Fruit fly (Drosophila melanogaster) whole organism, embryonic: Measurements from ENCODE around the gene CG34300.

Source experiments
- Bdp1 ChIP-seq: fragments of 200-800 bp; sonication (Bioruptor generic); optimal IDR thresholded peaks from 3 replicates; lab custom pipeline; 2016; ENCODE audit warnings: missing biosample characterization, missing genetic modification characterization
- CG10431 ChIP-seq: fragments of 200-800 bp; sonication (Bioruptor generic); optimal IDR thresholded peaks from 3 replicates; lab custom pipeline; 2018; ENCODE audit warnings: missing biosample characterization, mild to moderate bottlenecking, missing genetic modification characterization
- CG10959 ChIP-seq: fragments of 200-800 bp; sonication (Bioruptor generic); IDR thresholded peaks from 2 replicates; pipeline ENCODE4 v1.3.6; 2022; ENCODE audit warnings: missing biosample characterization, missing genetic modification characterization
- CG11696 ChIP-seq: fragments of 200-800 bp; sonication (Bioruptor generic); IDR thresholded peaks from 2 replicates; pipeline ENCODE4 v1.3.6; 2022; ENCODE audit warnings: missing biosample characterization, missing genetic modification characterization
- CG15011 ChIP-seq: fragments of 200-800 bp; sonication (Bioruptor generic); optimal IDR thresholded peaks from 3 replicates; lab custom pipeline; 2018; ENCODE audit warnings: missing biosample characterization, mild to moderate bottlenecking, missing genetic modification characterization
- CG15479 ChIP-seq: fragments of 200-800 bp; sonication (Bioruptor generic); optimal IDR thresholded peaks from 3 replicates; lab custom pipeline; 2019; ENCODE audit warnings: missing biosample characterization, mild to moderate bottlenecking, missing genetic modification characterization, moderate library complexity
- CG15514 ChIP-seq: fragments of 200-800 bp; sonication (Bioruptor generic); optimal IDR thresholded peaks from 3 replicates; lab custom pipeline; 2017; ENCODE audit warnings: missing biosample characterization, missing genetic modification characterization, mild to moderate bottlenecking, moderate library complexity, missing genetic modification reagents
- CG17186 ChIP-seq: fragments of 200-800 bp; sonication (Bioruptor generic); optimal IDR thresholded peaks from 3 replicates; lab custom pipeline; 2017; ENCODE audit warnings: missing biosample characterization, missing genetic modification reagents, missing genetic modification characterization
- CG31388 ChIP-seq: fragments of 200-800 bp; sonication (Bioruptor generic); optimal IDR thresholded peaks from 2 replicates; lab custom pipeline; 2016; ENCODE audit warnings: missing biosample characterization, missing genetic modification characterization
- CG32532 ChIP-seq: fragments of 200-800 bp; sonication (Bioruptor generic); IDR thresholded peaks from 2 replicates; pipeline ENCODE4 v1.3.6; 2022; ENCODE audit warnings: missing biosample characterization, missing genetic modification characterization
- CG3407 ChIP-seq: fragments of 200-800 bp; sonication (Bioruptor generic); optimal IDR thresholded peaks from 2 replicates; lab custom pipeline; 2018; ENCODE audit warnings: missing biosample characterization, mild to moderate bottlenecking, missing genetic modification characterization
- CG3847 ChIP-seq: fragments of 200-800 bp; sonication (Bioruptor generic); IDR thresholded peaks from 2 replicates; pipeline ENCODE4 v1.3.6; 2022; ENCODE audit warnings: missing biosample characterization, missing genetic modification characterization
- CG4707 ChIP-seq: fragments of 200-800 bp; sonication (Bioruptor generic); optimal IDR thresholded peaks from 2 replicates; lab custom pipeline; 2018; ENCODE audit warnings: missing biosample characterization, mild to moderate bottlenecking, missing genetic modification characterization, moderate library complexity
- CG5245 ChIP-seq: fragments of 200-800 bp; sonication (Bioruptor generic); optimal IDR thresholded peaks from 3 replicates; lab custom pipeline; 2016; ENCODE audit warnings: missing biosample characterization, missing genetic modification characterization
- CG6791 ChIP-seq: fragments of 200-800 bp; sonication (Bioruptor generic); IDR thresholded peaks from 3 replicates; pipeline ENCODE4 v1.3.6; 2022; ENCODE audit warnings: missing biosample characterization, missing genetic modification characterization; ENCODE audit not compliant: partially characterized antibody
- CG6854 ChIP-seq: fragments of 200-800 bp; sonication (Bioruptor generic); optimal IDR thresholded peaks from 3 replicates; lab custom pipeline; 2017; ENCODE audit warnings: missing biosample characterization, mild to moderate bottlenecking, missing genetic modification characterization
- CG7839 ChIP-seq: fragments of 200-800 bp; sonication (Bioruptor generic); optimal IDR thresholded peaks from 3 replicates; lab custom pipeline; 2018; ENCODE audit warnings: missing biosample characterization, mild to moderate bottlenecking, missing genetic modification characterization, moderate library complexity
- CG9727 ChIP-seq: fragments of 200-800 bp; sonication (Bioruptor generic); optimal IDR thresholded peaks from 3 replicates; lab custom pipeline; 2017; ENCODE audit warnings: missing biosample characterization, mild to moderate bottlenecking, missing genetic modification characterization
- CHES-1-like ChIP-seq: fragments of 200-800 bp; sonication (Bioruptor generic); optimal IDR thresholded peaks from 2 replicates; lab custom pipeline; 2016; ENCODE audit warnings: missing biosample characterization, missing genetic modification characterization
- CkIIα-i1 ChIP-seq: fragments of 200-800 bp; sonication (Bioruptor generic); IDR thresholded peaks from 2 replicates; pipeline ENCODE4 v1.3.6; 2022; ENCODE audit warnings: missing biosample characterization, missing genetic modification characterization
- CrebB ChIP-seq: fragments of 200-800 bp; sonication (Bioruptor generic); optimal IDR thresholded peaks from 3 replicates; lab custom pipeline; 2018; ENCODE audit warnings: missing biosample characterization, mild to moderate bottlenecking, missing genetic modification characterization
- Dp ChIP-seq: fragments of 200-800 bp; sonication (Bioruptor generic); optimal IDR thresholded peaks from 2 replicates; lab custom pipeline; 2018; ENCODE audit warnings: missing biosample characterization, mild to moderate bottlenecking, missing genetic modification characterization, moderate library complexity
- Dref ChIP-seq: fragments of 200-800 bp; sonication (Bioruptor generic); IDR thresholded peaks from 2 replicates; pipeline ENCODE4 v1.3.6; 2022; ENCODE audit warnings: missing biosample characterization, missing genetic modification characterization
- Drgx ChIP-seq: fragments of 200-800 bp; sonication (Bioruptor generic); IDR thresholded peaks from 2 replicates; pipeline ENCODE4 v1.3.6; 2022; ENCODE audit warnings: missing biosample characterization, missing genetic modification characterization
- ERR ChIP-seq: fragments of 200-800 bp; sonication (Bioruptor generic); optimal IDR thresholded peaks from 2 replicates; lab custom pipeline; 2016; ENCODE audit warnings: missing biosample characterization, missing genetic modification characterization
- Hmx ChIP-seq: fragments of 200-800 bp; sonication (Bioruptor generic); optimal IDR thresholded peaks from 2 replicates; lab custom pipeline; 2016; ENCODE audit warnings: missing biosample characterization, missing genetic modification characterization
- Hr51 ChIP-seq, 2 experiments: fragments of 200-800 bp; sonication (Bioruptor generic); optimal IDR thresholded peaks; 2 replicates in 1 of 2; 3 replicates in 1 of 2; lab custom pipeline; 2016 to 2018; ENCODE audit warnings: missing biosample characterization in 2 of 2, missing genetic modification characterization in 2 of 2, mild to moderate bottlenecking in 1 of 2, moderate library complexity in 1 of 2
- PHDP ChIP-seq: fragments of 200-800 bp; sonication (Bioruptor generic); optimal IDR thresholded peaks from 3 replicates; lab custom pipeline; 2018; ENCODE audit warnings: missing biosample characterization, mild to moderate bottlenecking, missing genetic modification characterization, moderate library complexity
- Ptx1 ChIP-seq: fragments of 200-800 bp; sonication (Bioruptor generic); IDR thresholded peaks from 2 replicates; pipeline ENCODE4 v1.3.6; 2022; ENCODE audit warnings: missing biosample characterization, missing genetic modification characterization
- Rfx ChIP-seq: fragments of 200-800 bp; sonication (Bioruptor generic); IDR thresholded peaks from 2 replicates; pipeline ENCODE4 v1.3.6; 2022; ENCODE audit warnings: missing biosample characterization, missing genetic modification characterization
- Rx ChIP-seq: fragments of 200-800 bp; sonication (Bioruptor generic); IDR thresholded peaks from 2 replicates; pipeline ENCODE4 v1.3.6; 2022; ENCODE audit warnings: missing biosample characterization, missing genetic modification characterization
- Xbp1 ChIP-seq: fragments of 200-800 bp; sonication (Bioruptor generic); optimal IDR thresholded peaks from 3 replicates; lab custom pipeline; 2016; ENCODE audit warnings: missing biosample characterization, mild to moderate bottlenecking, missing genetic modification characterization
- Xrp1 ChIP-seq: fragments of 200-800 bp; sonication (Bioruptor generic); IDR thresholded peaks from 2 replicates; pipeline ENCODE4 v1.3.6; 2022; ENCODE audit warnings: missing biosample characterization, missing genetic modification characterization
- cg ChIP-seq: fragments of 200-800 bp; sonication (Bioruptor generic); optimal IDR thresholded peaks from 3 replicates; lab custom pipeline; 2019; ENCODE audit warnings: missing biosample characterization, mild to moderate bottlenecking, missing genetic modification characterization, moderate library complexity
- crol ChIP-seq: fragments of 200-800 bp; sonication (Bioruptor generic); IDR thresholded peaks from 2 replicates; pipeline ENCODE4 v1.3.6; 2022; ENCODE audit warnings: missing biosample characterization, missing genetic modification characterization
- dmrt11E ChIP-seq: fragments of 200-800 bp; sonication (Bioruptor generic); optimal IDR thresholded peaks from 3 replicates; lab custom pipeline; 2018; ENCODE audit warnings: missing biosample characterization, mild to moderate bottlenecking, missing genetic modification characterization, moderate library complexity
- lab ChIP-seq: fragments of 200-800 bp; sonication (Bioruptor generic); optimal IDR thresholded peaks from 3 replicates; lab custom pipeline; 2017; ENCODE audit warnings: missing biosample characterization, missing genetic modification characterization, mild to moderate bottlenecking, moderate library complexity, missing genetic modification reagents
- lbe ChIP-seq: fragments of 200-800 bp; sonication (Bioruptor generic); optimal IDR thresholded peaks from 2 replicates; lab custom pipeline; 2016; ENCODE audit warnings: missing biosample characterization, mild to moderate bottlenecking, missing genetic modification characterization
- lov ChIP-seq, 2 experiments: fragments of 200-800 bp in 1 of 2; fragments of >200 bp in 1 of 2; sonication (Bioruptor generic) in 1 of 2; IDR thresholded peaks in 1 of 2; optimal IDR thresholded peaks in 1 of 2; 2 replicates in 1 of 2; 3 replicates in 1 of 2; pipeline versions ENCODE4 v1.3.6 to Lab custom; 2017 to 2022; ENCODE audit warnings: missing biosample characterization in 1 of 2, missing genetic modification characterization in 1 of 2
- nerfin-2 ChIP-seq: fragments of 200-800 bp; sonication (Bioruptor generic); IDR thresholded peaks from 2 replicates; pipeline ENCODE4 v1.3.6; 2022; ENCODE audit warnings: missing biosample characterization, missing genetic modification characterization; ENCODE audit not compliant: partially characterized antibody
- pita ChIP-seq: fragments of 200-800 bp; sonication (Bioruptor generic); optimal IDR thresholded peaks from 2 replicates; lab custom pipeline; 2017; ENCODE audit warnings: missing biosample characterization, mild to moderate bottlenecking, missing genetic modification characterization
- pros ChIP-seq: fragments of 200-800 bp; sonication (Bioruptor generic); optimal IDR thresholded peaks from 3 replicates; lab custom pipeline; 2019; ENCODE audit warnings: missing biosample characterization, mild to moderate bottlenecking, missing genetic modification characterization, moderate library complexity
- pum ChIP-seq: fragments of 200-800 bp; sonication (Bioruptor generic); optimal IDR thresholded peaks from 2 replicates; lab custom pipeline; 2016; ENCODE audit warnings: missing biosample characterization, missing genetic modification characterization
- schlank ChIP-seq: fragments of 200-800 bp; sonication (Bioruptor generic); optimal IDR thresholded peaks from 2 replicates; lab custom pipeline; 2018; ENCODE audit warnings: missing biosample characterization, mild to moderate bottlenecking, missing genetic modification characterization
- slbo ChIP-seq: fragments of 200-800 bp; sonication (Bioruptor generic); IDR thresholded peaks from 2 replicates; pipeline ENCODE4 v1.3.6; 2022; ENCODE audit warnings: missing biosample characterization, missing genetic modification characterization
- sna ChIP-seq: fragments of 200-800 bp; sonication (Bioruptor generic); IDR thresholded peaks from 2 replicates; pipeline ENCODE4 v1.3.6; 2022; ENCODE audit warnings: missing biosample characterization, missing genetic modification characterization; ENCODE audit not compliant: partially characterized antibody
- sr ChIP-seq: fragments of 200-800 bp; sonication (Bioruptor generic); IDR thresholded peaks from 3 replicates; pipeline ENCODE4 v1.3.6; 2022; ENCODE audit warnings: missing biosample characterization, missing genetic modification characterization
- stc ChIP-seq: fragments of 200-800 bp; sonication (Bioruptor generic); IDR thresholded peaks from 2 replicates; pipeline ENCODE4 v1.3.6; 2022; ENCODE audit warnings: missing biosample characterization, missing genetic modification characterization
- tup ChIP-seq: fragments of 200-800 bp; sonication (Bioruptor generic); optimal IDR thresholded peaks from 2 replicates; lab custom pipeline; 2016; ENCODE audit warnings: missing biosample characterization, mild to moderate bottlenecking, missing genetic modification characterization, moderate library complexity
- wdn ChIP-seq: fragments of 200-800 bp; sonication (Bioruptor generic); IDR thresholded peaks from 2 replicates; pipeline ENCODE4 v1.3.6; 2022; ENCODE audit warnings: missing biosample characterization, missing genetic modification characterization

The CG34300 gene

dm6 chr3R:30336100-30336499, 29.7 kb upstream of the CG34300 start (continued):
- TF ChIP-seq wdn (GFP tag; lab: Robert Waterston, UW) (no peak), CG9727 (peak; percentile 48), crol (no peak), CG15011 (GFP tag; lab: Kevin White, UChicago) (no peak), CG10959 (0 out of 2 replicates have a peak, but pooled peaks have one; percentile 12), pita (GFP tag; lab: Kevin White, UChicago) (no peak), lov (optimal IDR thresholded peaks at IDR 0.05; lab: Kevin White, UChicago) (no peak), lov (GFP tag; IDR thresholded peaks at IDR 0.05; lab: Robert Waterston, UW) (no peak), CG32532 (GFP tag; lab: Robert Waterston, UW) (no peak; the same call in 1 of the 2 replicates), CG3407 (GFP tag; lab: Kevin White, UChicago) (no peak), ERR (no peak), CG6791 (GFP tag; lab: Robert Waterston, UW) (no peak), pum (peak; percentile 18), Xrp1 (GFP tag; lab: Robert Waterston, UW) (peak; percentile 55), CG5245 (GFP tag; lab: Kevin White, UChicago) (peak; percentile 16), CG11696 (GFP tag; lab: Robert Waterston, UW) (no peak), Drgx (peak; percentile 67), sna (no peak), CG31388 (GFP tag; lab: Kevin White, UChicago) (no peak), Dp (GFP tag; lab: Kevin White, UChicago) (no peak), CkIIα-i1 (no peak), Hmx (no peak), lbe (GFP tag; lab: Kevin White, UChicago) (peak; percentile 58), dmrt11E (tag; lab: Kevin White, UChicago) (peak; percentile 10), Xbp1 (GFP tag; lab: Kevin White, UChicago) (peak; percentile 22), CrebB (no peak), CG6854 (no peak), CG3847 (GFP tag; lab: Robert Waterston, UW) (no peak), pros (GFP tag; lab: Kevin White, UChicago) (no peak), CHES-1-like (GFP tag; lab: Kevin White, UChicago) (no peak), CG4707 (no peak), Bdp1 (no peak), lab (GFP tag; lab: Kevin White, UChicago) (peak; percentile 69), Dref (GFP tag; lab: Robert Waterston, UW) (no peak), Hr51 (GFP tag; optimal IDR thresholded peaks at IDR 0.05; lab: Kevin White, UChicago) (peak in 1 of 2 experiments; percentile 30), nerfin-2 (GFP tag; lab: Robert Waterston, UW) (no peak), CG10431 (GFP tag; lab: Kevin White, UChicago) (no peak), schlank (tag; lab: Kevin White, UChicago) (no peak), cg (GFP tag; lab: Kevin White, UChicago) (no peak), Rfx (GFP tag; lab: Robert Waterston, UW) (no peak), Ptx1 (0 out of 2 replicates have a peak, but pooled peaks have one; percentile 7), stc (0 out of 2 replicates have a peak, but pooled peaks have one; percentile 9), Rx (no peak), sr (GFP tag; lab: Robert Waterston, UW) (no peak), tup (no peak), CG7839 (tag; lab: Kevin White, UChicago) (peak; percentile 54), PHDP (tag; lab: Kevin White, UChicago) (peak; percentile 44), CG15514 (peak; percentile 26), slbo (GFP tag; lab: Robert Waterston, UW) (peak; percentile 57), CG15479 (GFP tag; lab: Kevin White, UChicago) (no peak), CG17186 (no peak)
